Worm (Caenorhabditis elegans) whole organism, late embryonic: ENCODE results near the gene cyp-13B2.

ENCODE experiments used
- C08G9.2 ChIP-seq: sonication (generic microtip); optimal IDR thresholded peaks from 2 replicates; lab custom pipeline; 2016; ENCODE audit warnings: mild to moderate bottlenecking, missing genetic modification characterization, moderate library complexity, missing compliant biosample characterization
- Y22D7AL.16 ChIP-seq: sonication (generic microtip); optimal IDR thresholded peaks from 2 replicates; lab custom pipeline; 2016; ENCODE audit warnings: missing genetic modification characterization, missing compliant biosample characterization
- ahr-1 ChIP-seq: sonication (generic microtip); optimal IDR thresholded peaks from 2 replicates; lab custom pipeline; 2016; ENCODE audit warnings: missing genetic modification characterization, missing compliant biosample characterization
- ama-1 ChIP-seq: fragments of 150-350 bp; optimal IDR thresholded peaks from 2 replicates; lab custom pipeline; 2014
- ceh-19 ChIP-seq: fragments of 200-800 bp; sonication (Bioruptor generic); optimal IDR thresholded peaks from 2 replicates; lab custom pipeline; 2018; ENCODE audit warnings: mild to moderate bottlenecking, missing genetic modification characterization, missing compliant biosample characterization
- ceh-2 ChIP-seq: sonication (generic microtip); optimal IDR thresholded peaks from 2 replicates; lab custom pipeline; 2016; ENCODE audit warnings: missing genotype, missing genetic modification characterization, missing compliant biosample characterization
- ceh-22 ChIP-seq: sonication (generic microtip); optimal IDR thresholded peaks from 2 replicates; lab custom pipeline; 2017; ENCODE audit warnings: missing biosample characterization, missing genetic modification characterization
- ceh-45 ChIP-seq: fragments of 200-800 bp; sonication (Bioruptor generic); IDR thresholded peaks from 2 replicates; pipeline ENCODE4 v1.3.6; 2022; ENCODE audit warnings: missing genetic modification reagents, missing genetic modification characterization, missing compliant biosample characterization
- ceh-48 ChIP-seq: sonication (generic microtip); optimal IDR thresholded peaks from 2 replicates; lab custom pipeline; 2016; ENCODE audit warnings: missing genetic modification characterization, inconsistent platforms, missing compliant biosample characterization
- dmd-4 ChIP-seq: sonication (generic microtip); optimal IDR thresholded peaks from 2 replicates; lab custom pipeline; 2016; ENCODE audit warnings: borderline replicate concordance, missing genetic modification characterization, missing compliant biosample characterization
- elt-2 ChIP-seq: sonication (generic microtip); optimal IDR thresholded peaks from 2 replicates; lab custom pipeline; 2016; ENCODE audit warnings: missing genetic modification reagents, missing genetic modification characterization, missing compliant biosample characterization
- eyg-1 ChIP-seq: sonication (generic microtip); optimal IDR thresholded peaks from 2 replicates; lab custom pipeline; 2016; ENCODE audit warnings: missing genotype, missing genetic modification characterization, missing compliant biosample characterization
- fkh-6 ChIP-seq: sonication (generic microtip); optimal IDR thresholded peaks from 2 replicates; lab custom pipeline; 2016; ENCODE audit warnings: missing genetic modification characterization, missing compliant biosample characterization
- hlh-15 ChIP-seq: sonication (generic microtip); optimal IDR thresholded peaks from 2 replicates; lab custom pipeline; 2016; ENCODE audit warnings: missing genetic modification characterization, missing compliant biosample characterization
- hlh-6 ChIP-seq: sonication (generic microtip); optimal IDR thresholded peaks from 2 replicates; lab custom pipeline; 2016; ENCODE audit warnings: missing genotype, missing genetic modification characterization, missing compliant biosample characterization
- lin-11 ChIP-seq: fragments of 200-800 bp; sonication (Bioruptor generic); optimal IDR thresholded peaks from 2 replicates; lab custom pipeline; 2018; ENCODE audit warnings: mild to moderate bottlenecking, missing genetic modification characterization, missing compliant biosample characterization
- mec-3 ChIP-seq: sonication (generic microtip); optimal IDR thresholded peaks from 2 replicates; lab custom pipeline; 2016; ENCODE audit warnings: borderline replicate concordance, missing genetic modification characterization, missing compliant biosample characterization
- nfya-1 ChIP-seq: sonication (generic microtip); optimal IDR thresholded peaks from 2 replicates; lab custom pipeline; 2017; ENCODE audit warnings: missing genetic modification characterization, mild to moderate bottlenecking, missing compliant biosample characterization, antibody characterized with exemption, moderate library complexity
- nhr-11 ChIP-seq: fragments of 150-350 bp; optimal IDR thresholded peaks from 2 replicates; lab custom pipeline; 2014; ENCODE audit warnings: missing biosample characterization, missing genetic modification characterization
- nhr-232 ChIP-seq: sonication (generic microtip); optimal IDR thresholded peaks from 2 replicates; lab custom pipeline; 2016; ENCODE audit warnings: missing genetic modification characterization, missing compliant biosample characterization
- npax-4 ChIP-seq: sonication (generic microtip); optimal IDR thresholded peaks from 2 replicates; lab custom pipeline; 2016; ENCODE audit warnings: missing genetic modification characterization, missing compliant biosample characterization
- pag-3 ChIP-seq: sonication (generic microtip); optimal IDR thresholded peaks from 2 replicates; lab custom pipeline; 2016; ENCODE audit warnings: missing compliant biosample characterization, missing genetic modification characterization, borderline replicate concordance
- pat-9 ChIP-seq: fragments of 200-800 bp; sonication (Bioruptor generic); optimal IDR thresholded peaks from 2 replicates; lab custom pipeline; 2018; ENCODE audit warnings: mild to moderate bottlenecking, missing genetic modification characterization, moderate library complexity, missing compliant biosample characterization
- pax-1 ChIP-seq: fragments of 150-350 bp; optimal IDR thresholded peaks from 2 replicates; lab custom pipeline; 2014; ENCODE audit warnings: missing biosample characterization, missing genetic modification characterization
- ref-2 ChIP-seq: sonication (generic microtip); optimal IDR thresholded peaks from 2 replicates; lab custom pipeline; 2016; ENCODE audit warnings: missing genetic modification characterization, missing compliant biosample characterization
- ttx-3 ChIP-seq: sonication (generic microtip); optimal IDR thresholded peaks from 2 replicates; lab custom pipeline; 2016; ENCODE audit warnings: missing genetic modification reagents, missing genetic modification characterization, missing compliant biosample characterization

cyp-13B2 gene

DNA sequence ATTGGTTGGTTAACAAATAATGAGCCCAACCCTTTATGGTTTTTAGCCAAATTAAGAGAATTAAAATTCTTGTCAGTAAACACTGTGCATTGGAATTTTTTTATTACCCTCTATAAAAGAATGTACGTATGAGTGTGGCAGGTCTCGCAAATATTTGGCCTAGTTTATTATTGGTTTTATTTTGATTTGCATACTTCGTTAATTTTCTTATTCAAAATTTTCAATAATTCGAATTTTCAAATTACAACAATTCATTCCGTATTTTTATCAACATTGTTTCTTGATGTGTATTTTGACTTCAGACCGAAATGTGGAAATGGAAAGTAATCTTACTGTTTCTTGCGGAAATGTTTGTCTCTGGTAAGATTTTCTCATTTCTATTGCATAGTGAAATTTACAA lies 32.3 kb downstream of the cyp-13B2 start, which contains the start of gene E02H4.4:
E02H4.4 (plus strand) TSS at position 301 of the 400 bp plus-strand sequence.
- TF ChIP-seq lin-11 (tag; lab: Kevin White, UChicago) (no peak), nfya-1 (no peak)

DNA sequence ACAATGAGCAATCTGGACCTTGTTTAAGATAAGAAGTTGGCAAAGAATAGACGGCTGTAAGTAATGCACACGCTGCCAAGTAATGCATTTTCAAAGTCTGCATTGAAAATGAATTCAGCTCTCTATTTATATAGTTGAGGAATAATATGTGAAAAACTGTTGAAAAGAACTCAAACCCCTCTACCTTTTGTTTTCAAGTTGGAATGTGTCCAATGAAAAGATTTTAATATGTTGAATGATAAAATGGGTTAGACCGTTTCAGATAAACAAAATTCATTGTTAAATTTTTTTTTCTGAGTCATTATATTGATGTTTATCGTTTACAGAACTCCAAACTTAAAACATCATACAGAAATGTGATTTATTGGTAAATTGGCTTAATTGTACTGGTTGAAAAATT lies 38.1 kb downstream of the cyp-13B2 start, which contains the start of gene E02H4.8:
E02H4.8 (minus strand) TSS at position 101 of the 400 bp plus-strand sequence.
- TF ChIP-seq ceh-2 (no peak), ceh-19 (GFP tag; lab: Kevin White, UChicago) (no peak)

DNA sequence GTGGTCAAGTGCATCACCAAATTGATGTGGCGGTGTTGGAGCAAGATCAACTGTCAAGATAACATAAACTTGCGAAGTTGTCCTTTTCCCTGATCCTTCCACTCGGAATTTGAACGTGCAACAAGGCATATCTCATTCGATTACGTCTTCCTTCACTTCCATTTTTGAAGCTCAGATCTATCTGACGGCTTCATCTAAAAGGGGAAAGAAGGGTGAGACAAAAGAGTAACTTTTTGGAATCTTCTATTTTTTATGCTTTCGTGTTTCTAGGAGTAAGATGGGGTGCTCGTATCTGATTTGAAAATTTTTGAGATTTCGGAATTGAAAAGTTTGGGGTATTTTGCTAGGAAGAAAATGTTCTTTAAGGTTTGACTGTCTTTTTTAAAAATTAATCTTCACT lies 41.8 kb downstream of the cyp-13B2 start:
- no peak for TF ChIP-seq eyg-1 (tag; lab: Kevin White, UChicago)
- TF ChIP-seq elt-2, result no peak
- no peak for TF ChIP-seq mec-3
- no peak for TF ChIP-seq npax-4
- no peak for TF ChIP-seq pax-1
- TF ChIP-seq nhr-11 (tag; lab: Kevin White, UChicago), result no peak
- no peak for TF ChIP-seq pag-3 (tag; lab: Kevin White, UChicago)
- no peak for TF ChIP-seq ttx-3 (tag; lab: Kevin White, UChicago)
- TF ChIP-seq lin-11 (tag; lab: Kevin White, UChicago), result no peak
- no peak for TF ChIP-seq C08G9.2 (tag; lab: Kevin White, UChicago)
- TF ChIP-seq ceh-19 (GFP tag; lab: Kevin White, UChicago), result no peak
- TF ChIP-seq fkh-6 (tag; lab: Kevin White, UChicago), result no peak
- TF ChIP-seq pat-9 (tag; lab: Kevin White, UChicago), result no peak
- no peak for TF ChIP-seq ahr-1
- no peak for TF ChIP-seq dmd-4
- no peak for TF ChIP-seq ama-1

DNA sequence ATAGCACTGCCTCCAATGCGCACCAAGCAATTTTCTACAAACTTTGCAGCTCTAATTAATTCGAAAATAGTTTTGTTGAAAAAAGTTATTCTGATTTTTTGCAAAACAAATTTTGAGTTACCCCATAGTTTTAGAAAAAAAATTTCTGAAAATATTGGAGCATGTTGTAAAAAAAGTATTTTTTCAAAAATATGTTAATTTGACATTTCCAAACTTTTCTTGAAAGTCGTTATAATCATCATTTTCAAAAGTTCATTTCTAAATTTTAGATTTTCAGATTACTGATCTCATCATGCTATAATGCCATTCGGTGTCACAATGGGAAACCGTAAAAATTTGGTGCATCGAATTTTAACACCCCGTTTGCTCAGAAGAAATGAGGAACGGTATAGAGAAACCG lies 42.4 kb downstream of the cyp-13B2 start, which contains the start of gene del-1:
del-1 (plus strand) TSS at position 301 of the 400 bp plus-strand sequence.
- TF ChIP-seq ref-2 (tag; lab: Kevin White, UChicago), result no peak
- TF ChIP-seq lin-11 (tag; lab: Kevin White, UChicago), result no peak
- no peak for TF ChIP-seq Y22D7AL.16
- TF ChIP-seq hlh-6 (tag; lab: Kevin White, UChicago), result no peak
- TF ChIP-seq dmd-4, result no peak
- no peak for TF ChIP-seq ceh-22 (tag; lab: Kevin White, UChicago)
- no peak for TF ChIP-seq hlh-15 (tag; lab: Kevin White, UChicago)
- no peak for TF ChIP-seq nhr-232 (tag; lab: Kevin White, UChicago)
- TF ChIP-seq pax-1, result no peak
- TF ChIP-seq ceh-45 (GFP tag; lab: Robert Waterston, UW), result no peak
- no peak for TF ChIP-seq ceh-48
- TF ChIP-seq, all 69 proteins: peak for 0
